Worm (Caenorhabditis elegans) whole organism, L3 larva: ENCODE results near the gene H43I07.4.

ENCODE experiments used
- R02D3.7 ChIP-seq: fragments of 150-350 bp; optimal IDR thresholded peaks from 2 replicates; lab custom pipeline; 2014; ENCODE audit warnings: missing biosample characterization, missing genetic modification characterization
- nhr-237 ChIP-seq: fragments of 150-350 bp; optimal IDR thresholded peaks from 2 replicates; lab custom pipeline; 2014; ENCODE audit warnings: missing biosample characterization, missing genetic modification characterization
- skn-1 ChIP-seq: fragments of 150-350 bp; optimal IDR thresholded peaks from 2 replicates; lab custom pipeline; 2014; ENCODE audit warnings: missing biosample characterization, missing genetic modification characterization
- tbx-2 ChIP-seq: sonication (generic microtip); optimal IDR thresholded peaks from 2 replicates; lab custom pipeline; 2016; ENCODE audit warnings: mild to moderate bottlenecking, missing genetic modification characterization, missing compliant biosample characterization

- TF ChIP-seq nhr-237 (tag; lab: Kevin White, UChicago) (no peak), skn-1 (tag; lab: Kevin White, UChicago) (no peak), tbx-2 (no peak), R02D3.7 (tag; lab: Kevin White, UChicago) (no peak)
Measured at ce11 chrV:4216902-4217301, 946 bp downstream of the H43I07.4 start.
